Worm (Caenorhabditis elegans) whole organism, L4 larva: ENCODE results near the gene T19D7.6.
A peak's percentile ranks its signal among the peaks of the same experiment; 100 is the strongest.

Source experiments
- D1046.2 ChIP-seq: fragments of 200-800 bp; sonication (Bioruptor generic); IDR thresholded peaks from 2 replicates; pipeline ENCODE4 v1.3.6; 2022; ENCODE audit warnings: missing genetic modification characterization, missing compliant biosample characterization
- F49E8.2 ChIP-seq: sonication (generic microtip); optimal IDR thresholded peaks from 2 replicates; lab custom pipeline; 2016; ENCODE audit warnings: missing compliant biosample characterization, mild to moderate bottlenecking, missing genetic modification characterization, borderline replicate concordance
- T20F7.1 ChIP-seq: fragments of 200-800 bp; sonication (Bioruptor generic); optimal IDR thresholded peaks from 2 replicates; lab custom pipeline; 2018; ENCODE audit warnings: mild to moderate bottlenecking, missing genetic modification characterization, missing compliant biosample characterization
- T26A8.4 ChIP-seq: fragments of 200-800 bp; sonication (Bioruptor generic); IDR thresholded peaks from 2 replicates; pipeline ENCODE4 v1.3.6; 2022; ENCODE audit warnings: missing genetic modification characterization, missing compliant biosample characterization
- Y48G9A.11 ChIP-seq: fragments of 200-800 bp; sonication (Bioruptor generic); IDR thresholded peaks from 2 replicates; pipeline ENCODE4 v1.3.6; 2022; ENCODE audit warnings: missing genetic modification reagents, missing genetic modification characterization, missing compliant biosample characterization
- Y5F2A.4 ChIP-seq: fragments of 200-800 bp; sonication (Bioruptor generic); optimal IDR thresholded peaks from 2 replicates; lab custom pipeline; 2018; ENCODE audit warnings: mild to moderate bottlenecking, missing genetic modification characterization, missing compliant biosample characterization
- aha-1 ChIP-seq: fragments of 150-350 bp; peaks from one replicate; lab custom pipeline; 2014; ENCODE audit warnings: missing biosample characterization, missing genetic modification characterization
- aly-2 ChIP-seq: sonication (generic microtip); optimal IDR thresholded peaks from 2 replicates; lab custom pipeline; 2018; ENCODE audit warnings: missing biosample characterization, missing genetic modification characterization
- arid-1 ChIP-seq: fragments of 200-800 bp; sonication (Bioruptor generic); conservative IDR thresholded peaks from 2 replicates; pipeline ENCODE4 v1.3.6; 2022; ENCODE audit warnings: missing genetic modification reagents, missing genetic modification characterization, missing compliant biosample characterization
- attf-4 ChIP-seq: sonication (generic microtip); optimal IDR thresholded peaks from 3 replicates; lab custom pipeline; 2017; ENCODE audit warnings: missing biosample characterization, missing genetic modification characterization
- ceh-20 ChIP-seq: fragments of 200-800 bp; sonication (Bioruptor generic); IDR thresholded peaks from 2 replicates; pipeline ENCODE4 v1.3.6; 2022; ENCODE audit warnings: missing genetic modification reagents, missing genetic modification characterization, missing compliant biosample characterization
- ceh-28 ChIP-seq: fragments of 150-350 bp; optimal IDR thresholded peaks from 2 replicates; lab custom pipeline; 2014; ENCODE audit warnings: missing biosample characterization, missing genetic modification reagents, missing genetic modification characterization
- ceh-44 ChIP-seq: fragments of 200-800 bp; sonication (Bioruptor generic); IDR thresholded peaks from 2 replicates; pipeline ENCODE4 v1.3.6; 2022; ENCODE audit warnings: missing genetic modification reagents, missing genetic modification characterization, missing compliant biosample characterization
- daf-16 ChIP-seq, 3 experiments: sonication (generic microtip); optimal IDR thresholded peaks; 2 replicates each; lab custom pipeline; 2016 to 2017; ENCODE audit warnings: missing genetic modification characterization in 3 of 3, missing genetic modification reagents in 3 of 3, mild to moderate bottlenecking in 2 of 3, missing compliant biosample characterization in 2 of 3, missing biosample characterization in 1 of 3, moderate library complexity in 1 of 3
- daf-19 ChIP-seq: fragments of 200-800 bp; sonication (Bioruptor generic); conservative IDR thresholded peaks from 2 replicates; pipeline ENCODE4 v1.3.6; 2022; ENCODE audit warnings: missing genetic modification characterization, missing compliant biosample characterization
- dmd-6 ChIP-seq: fragments of 200-800 bp; sonication (Bioruptor generic); IDR thresholded peaks from 2 replicates; pipeline ENCODE4 v1.3.6; 2022; ENCODE audit warnings: missing genetic modification reagents, missing genetic modification characterization, missing compliant biosample characterization
- dpl-1 ChIP-seq: fragments of 150-350 bp; optimal IDR thresholded peaks from 2 replicates; lab custom pipeline; 2014; ENCODE audit warnings: missing biosample characterization, missing genetic modification reagents, missing genetic modification characterization
- dve-1 ChIP-seq: sonication (generic microtip); optimal IDR thresholded peaks from 2 replicates; lab custom pipeline; 2017; ENCODE audit warnings: antibody characterized with exemption, mild to moderate bottlenecking, missing genetic modification characterization, missing compliant biosample characterization; ENCODE audit not compliant: insufficient read depth
- fos-1 ChIP-seq: fragments of 150-350 bp; optimal IDR thresholded peaks from 2 replicates; lab custom pipeline; 2014; ENCODE audit warnings: missing biosample characterization, missing genetic modification characterization
- hlh-11 ChIP-seq: fragments of 200-800 bp; sonication (Bioruptor generic); optimal IDR thresholded peaks from 2 replicates; lab custom pipeline; 2018; ENCODE audit warnings: mild to moderate bottlenecking, missing genetic modification characterization, missing compliant biosample characterization
- lim-7 ChIP-seq: fragments of 200-800 bp; sonication (Bioruptor generic); IDR thresholded peaks from 2 replicates; pipeline ENCODE4 v1.3.6; 2022; ENCODE audit warnings: missing genetic modification characterization, missing compliant biosample characterization
- lin-15B ChIP-seq: fragments of 150-350 bp; sonication (generic microtip); optimal IDR thresholded peaks from 3 replicates; lab custom pipeline; 2014; ENCODE audit warnings: missing biosample characterization, missing genetic modification characterization
- mdl-1 ChIP-seq, 2 experiments: fragments of 150-350 bp in 1 of 2; sonication (generic microtip) in 1 of 2; optimal IDR thresholded peaks; 2 replicates each; lab custom pipeline; 2014 to 2017; ENCODE audit warnings: missing biosample characterization in 2 of 2, missing genetic modification characterization in 2 of 2
- mep-1 ChIP-seq: fragments of 150-350 bp; sonication (generic microtip); optimal IDR thresholded peaks from 3 replicates; lab custom pipeline; 2014; ENCODE audit warnings: missing biosample characterization, missing genetic modification characterization
- mes-2 ChIP-seq: sonication (generic microtip); optimal IDR thresholded peaks from 2 replicates; lab custom pipeline; 2016; ENCODE audit warnings: missing genotype, mild to moderate bottlenecking, missing genetic modification characterization, missing compliant biosample characterization; ENCODE audit not compliant: poor library complexity, severe bottlenecking
- mxl-2 ChIP-seq: fragments of 200-800 bp; sonication (Bioruptor generic); conservative IDR thresholded peaks from 2 replicates; pipeline ENCODE4 v1.3.6; 2022; ENCODE audit warnings: missing genetic modification reagents, missing genetic modification characterization, missing compliant biosample characterization
- nhr-10 ChIP-seq: fragments of 150-350 bp; optimal IDR thresholded peaks from 2 replicates; lab custom pipeline; 2014; ENCODE audit warnings: missing biosample characterization, missing genetic modification characterization
- nhr-102 ChIP-seq: sonication (generic microtip); optimal IDR thresholded peaks from 2 replicates; lab custom pipeline; 2016; ENCODE audit warnings: mild to moderate bottlenecking, missing genetic modification characterization, moderate library complexity, missing compliant biosample characterization
- nhr-11 ChIP-seq: fragments of 150-350 bp; optimal IDR thresholded peaks from 2 replicates; lab custom pipeline; 2014; ENCODE audit warnings: missing biosample characterization, missing genetic modification characterization
- nhr-111 ChIP-seq: fragments of 200-800 bp; sonication (Bioruptor generic); optimal IDR thresholded peaks from 2 replicates; lab custom pipeline; 2018; ENCODE audit warnings: mild to moderate bottlenecking, missing genetic modification characterization, missing compliant biosample characterization
- nhr-237 ChIP-seq: sonication (generic microtip); optimal IDR thresholded peaks from 2 replicates; lab custom pipeline; 2017; ENCODE audit warnings: missing biosample characterization, missing genetic modification characterization
- nhr-41 ChIP-seq: fragments of 200-800 bp; sonication (Bioruptor generic); IDR thresholded peaks from 2 replicates; pipeline ENCODE4 v1.3.6; 2022; ENCODE audit warnings: missing genetic modification reagents, missing genetic modification characterization, missing compliant biosample characterization
- nhr-42 ChIP-seq: fragments of 200-800 bp; sonication (Bioruptor generic); IDR thresholded peaks from 2 replicates; pipeline ENCODE4 v1.3.6; 2022; ENCODE audit warnings: missing genetic modification characterization, missing compliant biosample characterization
- nhr-48 ChIP-seq: sonication (generic microtip); optimal IDR thresholded peaks from 2 replicates; lab custom pipeline; 2016; ENCODE audit warnings: mild to moderate bottlenecking, missing genetic modification characterization, missing compliant biosample characterization
- nhr-6 ChIP-seq: fragments of 150-350 bp; optimal IDR thresholded peaks from 2 replicates; lab custom pipeline; 2014; ENCODE audit warnings: missing biosample characterization, missing genetic modification characterization
- nhr-76 ChIP-seq: fragments of 150-350 bp; optimal IDR thresholded peaks from 2 replicates; lab custom pipeline; 2014; ENCODE audit warnings: missing biosample characterization, missing genetic modification characterization
- nhr-77 ChIP-seq: fragments of 150-350 bp; optimal IDR thresholded peaks from 2 replicates; lab custom pipeline; 2014; ENCODE audit warnings: missing biosample characterization, missing genetic modification characterization
- skn-1 ChIP-seq: fragments of 150-350 bp; optimal IDR thresholded peaks from 2 replicates; lab custom pipeline; 2014; ENCODE audit warnings: missing biosample characterization, missing genetic modification characterization
- snpc-1.2 ChIP-seq: fragments of 200-800 bp; sonication (Bioruptor generic); IDR thresholded peaks from 2 replicates; pipeline ENCODE4 v1.3.6; 2022; ENCODE audit warnings: missing genetic modification reagents, missing genetic modification characterization, missing compliant biosample characterization
- snpc-4 ChIP-seq: fragments of 150-350 bp; optimal IDR thresholded peaks from 2 replicates; lab custom pipeline; 2014; ENCODE audit warnings: missing biosample characterization, missing genetic modification characterization
- unc-39 ChIP-seq: sonication (generic microtip); optimal IDR thresholded peaks from 2 replicates; lab custom pipeline; 2017; ENCODE audit warnings: missing biosample characterization, missing genetic modification characterization
- zfp-3 ChIP-seq: fragments of 200-800 bp; sonication (Bioruptor generic); conservative IDR thresholded peaks from 2 replicates; pipeline ENCODE4 v1.3.6; 2022; ENCODE audit warnings: missing genetic modification reagents, missing genetic modification characterization, missing compliant biosample characterization
- zip-11 ChIP-seq: fragments of 200-800 bp; sonication (Bioruptor generic); IDR thresholded peaks from 2 replicates; pipeline ENCODE4 v1.3.6; 2022; ENCODE audit warnings: missing genetic modification characterization, missing compliant biosample characterization
- zip-2 ChIP-seq: fragments of 150-350 bp; optimal IDR thresholded peaks from 2 replicates; lab custom pipeline; 2014; ENCODE audit warnings: missing biosample characterization, missing genetic modification characterization

T19D7.6 gene

DNA sequence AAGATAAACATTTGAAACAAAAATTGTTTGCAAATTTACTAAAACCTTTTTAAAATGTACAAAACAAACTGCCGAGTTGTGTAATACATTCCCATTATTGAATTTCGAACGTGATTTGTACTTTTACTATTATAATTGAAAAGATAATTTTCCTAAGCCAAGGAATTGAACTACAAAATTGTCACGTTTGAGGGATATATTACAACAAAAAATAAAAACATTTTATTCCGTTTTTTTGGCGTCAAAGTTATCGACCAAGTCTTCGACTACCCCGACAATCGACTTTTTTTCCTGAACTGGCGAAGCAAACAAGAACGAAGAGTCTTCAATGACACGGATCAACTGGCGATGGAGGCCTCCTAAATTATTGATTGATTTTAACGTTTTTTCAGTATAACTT lies 10.3 kb upstream of the T19D7.6 start, which contains the start of gene T19D7.7:
T19D7.7 (minus strand) TSS at position 101 of the 400 bp plus-strand sequence.
- TF ChIP-seq mes-2 (tag; lab: Kevin White, UChicago) (no peak), skn-1 (tag; lab: Kevin White, UChicago) (no peak), ceh-28 (tag; lab: Kevin White, UChicago) (no peak), ceh-44 (GFP tag; lab: Robert Waterston, UW) (no peak), snpc-1.2 (GFP tag; lab: Robert Waterston, UW) (no peak), mxl-2 (GFP tag; lab: Robert Waterston, UW) (no peak), aha-1 (no peak), arid-1 (no peak), nhr-77 (no peak), F49E8.2 (tag; lab: Kevin White, UChicago) (no peak)

DNA sequence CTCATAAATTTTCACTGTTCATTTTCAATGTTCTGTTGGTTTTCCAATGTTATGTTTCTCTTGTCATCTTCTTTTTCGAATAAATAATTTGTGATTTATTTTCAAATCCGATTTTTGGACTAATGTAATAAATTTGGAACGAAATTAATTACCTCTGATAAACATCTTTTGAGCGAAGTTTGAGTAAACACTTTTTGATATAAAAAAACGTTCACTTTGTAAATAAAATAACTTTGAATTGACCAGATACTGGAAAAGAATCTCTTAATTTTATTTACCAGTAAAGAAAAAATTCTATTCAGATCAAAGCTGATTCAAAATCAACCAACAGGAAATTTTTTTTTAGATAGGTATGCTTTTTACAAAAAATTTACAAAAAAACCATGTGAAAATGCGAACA lies 1.2 kb upstream of the T19D7.6 start, which contains the start of gene lgc-32:
lgc-32 (plus strand) TSS at position 301 of the 400 bp plus-strand sequence.
- TF ChIP-seq dmd-6 (GFP tag; lab: Robert Waterston, UW) (no peak), unc-39 (tag; lab: Kevin White, UChicago) (no peak), snpc-4 (no peak), nhr-6 (tag; lab: Kevin White, UChicago) (no peak), ceh-44 (GFP tag; lab: Robert Waterston, UW) (no peak), daf-19 (GFP tag; lab: Robert Waterston, UW) (no peak), lin-15B (tag; lab: Kevin White, UChicago) (no peak), nhr-10 (tag; lab: Kevin White, UChicago) (no peak), zip-11 (no peak), zip-2 (no peak), nhr-41 (GFP tag; lab: Robert Waterston, UW) (no peak), mxl-2 (GFP tag; lab: Robert Waterston, UW) (no peak), zfp-3 (GFP tag; lab: Robert Waterston, UW) (no peak), mdl-1 (tag; optimal IDR thresholded peaks at IDR 0.05; lab: Kevin White, UChicago) (no peak)
- TF ChIP-seq, all 104 proteins: peak for 0

DNA sequence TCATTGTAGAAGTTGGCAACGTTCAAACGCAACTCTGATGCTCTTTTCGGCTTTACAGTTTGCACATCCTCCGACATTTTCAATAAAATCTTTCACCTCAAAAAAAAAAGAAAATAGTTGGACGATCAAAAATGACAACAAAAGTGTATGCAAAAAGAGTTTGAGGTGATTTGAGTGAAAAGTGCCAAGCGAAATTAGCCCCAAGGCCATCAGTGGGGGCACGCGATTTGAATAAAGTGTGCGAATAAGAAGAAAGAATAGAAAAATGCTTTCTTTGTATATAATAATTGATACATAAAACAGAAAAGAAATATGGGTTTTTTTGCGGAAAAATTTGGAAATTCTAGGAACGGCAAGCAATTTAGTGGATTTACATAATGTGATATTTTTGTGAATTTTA lies 4.5 kb downstream of the T19D7.6 start, which contains the start of gene T19D7.5:
T19D7.5 (minus strand) TSS at position 101 of the 400 bp plus-strand sequence.
- TF ChIP-seq zfp-3 (GFP tag; lab: Robert Waterston, UW): no peak
- TF ChIP-seq aha-1: peak; percentile 11

DNA sequence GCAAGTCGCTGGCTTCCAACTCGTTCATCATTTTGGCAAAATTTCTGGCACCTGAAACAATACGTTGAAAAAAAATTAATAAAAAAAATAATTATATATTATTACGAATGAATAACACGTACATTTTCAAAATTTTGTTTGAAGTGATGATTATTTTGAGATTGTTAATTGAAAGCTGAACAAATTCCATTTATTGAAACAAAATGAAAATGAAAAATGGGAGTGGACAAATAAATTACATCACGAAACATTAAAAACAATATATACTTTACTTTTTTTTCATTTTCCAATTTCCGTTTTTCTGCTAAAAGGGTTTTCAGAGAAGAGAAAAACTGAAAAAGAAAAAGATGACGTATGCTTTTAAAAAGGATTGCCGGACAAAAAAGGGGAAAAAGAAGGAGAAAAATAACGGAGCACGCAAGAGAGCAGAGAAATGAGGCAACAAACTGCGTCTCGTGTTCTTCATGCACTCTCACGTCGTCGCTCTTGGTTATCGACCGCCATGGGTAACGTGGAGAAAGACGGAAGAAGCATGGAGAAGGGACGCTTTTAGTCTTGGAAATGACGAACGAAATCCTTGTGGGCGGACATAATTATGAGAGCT lies 8.8 kb downstream of the T19D7.6 start, which contains the start of gene rund-1:
rund-1 (minus strand) TSS at position 51 of the 604 bp plus-strand sequence.
- no peak for TF ChIP-seq Y48G9A.11
- TF ChIP-seq T20F7.1 (GFP tag; lab: Kevin White, UChicago): no peak
- TF ChIP-seq fos-1 (tag; lab: Kevin White, UChicago): no peak
- TF ChIP-seq ceh-28 (tag; lab: Kevin White, UChicago): no peak
- TF ChIP-seq dmd-6 (GFP tag; lab: Robert Waterston, UW): peak; percentile 48
- TF ChIP-seq ceh-20 (GFP tag; lab: Robert Waterston, UW): no peak
- no peak for TF ChIP-seq T26A8.4 (GFP tag; lab: Robert Waterston, UW)
- no peak for TF ChIP-seq dpl-1 (GFP tag; lab: Kevin White, UChicago)
- TF ChIP-seq mep-1: peak; percentile 48
- TF ChIP-seq nhr-111: no peak
- TF ChIP-seq attf-4 (tag; lab: Kevin White, UChicago): no peak
- no peak for TF ChIP-seq nhr-42
- TF ChIP-seq aly-2 (tag; lab: Kevin White, UChicago): no peak
- TF ChIP-seq nhr-76: no peak
- no peak for TF ChIP-seq lim-7 (GFP tag; lab: Robert Waterston, UW)
- peak; percentile 58 for TF ChIP-seq dve-1 (tag; lab: Kevin White, UChicago)
- no peak for TF ChIP-seq D1046.2
- TF ChIP-seq nhr-237 (tag; lab: Kevin White, UChicago): no peak
- no peak for TF ChIP-seq nhr-102
- TF ChIP-seq nhr-11 (tag; lab: Kevin White, UChicago): peak; percentile 73
- no peak for TF ChIP-seq nhr-48 (tag; lab: Kevin White, UChicago)
- no peak for TF ChIP-seq daf-16 (GFP tag; optimal IDR thresholded peaks at IDR 0.05; lab: Kevin White, UChicago)
- TF ChIP-seq daf-16 (tag; optimal IDR thresholded peaks at IDR 0.05; lab: Kevin White, UChicago): peak; percentile 44
- no peak for TF ChIP-seq ceh-44 (GFP tag; lab: Robert Waterston, UW)
- TF ChIP-seq mdl-1 (tag; optimal IDR thresholded peaks at IDR 0.05; lab: Kevin White, UChicago): peak in 1 of 2 experiments; percentile 61
- TF ChIP-seq hlh-11 (tag; lab: Kevin White, UChicago): no peak
- TF ChIP-seq snpc-4: no peak
- TF ChIP-seq Y5F2A.4: no peak
- no peak for TF ChIP-seq F49E8.2 (tag; lab: Kevin White, UChicago)
